Worm (Caenorhabditis elegans) whole organism, mixed stage, embryonic: ENCODE measurements around the gene clec-1.

Experiments
- M03D4.4 ChIP-seq: sonication (generic microtip); optimal IDR thresholded peaks from 2 replicates; lab custom pipeline; 2017; ENCODE audit warnings: mild to moderate bottlenecking, missing genetic modification characterization, missing compliant biosample characterization
- blmp-1 ChIP-seq: fragments of 150-350 bp; optimal IDR thresholded peaks from 2 replicates; lab custom pipeline; 2014; ENCODE audit warnings: missing biosample characterization, missing genetic modification characterization
- ceh-39 ChIP-seq: fragments of 150-350 bp; optimal IDR thresholded peaks from 2 replicates; lab custom pipeline; 2014; ENCODE audit warnings: missing biosample characterization, missing genetic modification characterization
- ceh-43 ChIP-seq: fragments of 200-800 bp; sonication (Bioruptor generic); optimal IDR thresholded peaks from 2 replicates; lab custom pipeline; 2018; ENCODE audit warnings: mild to moderate bottlenecking, missing genetic modification characterization, moderate library complexity, missing compliant biosample characterization
- ceh-83 ChIP-seq: fragments of 200-800 bp; sonication (Bioruptor generic); optimal IDR thresholded peaks from 2 replicates; lab custom pipeline; 2018; ENCODE audit warnings: mild to moderate bottlenecking, missing genetic modification characterization, missing compliant biosample characterization
- ces-1 ChIP-seq: fragments of 150-350 bp; optimal IDR thresholded peaks from 2 replicates; lab custom pipeline; 2014; ENCODE audit warnings: missing biosample characterization, missing genetic modification reagents, missing genetic modification characterization
- drap-1 ChIP-seq: fragments of 200-800 bp; sonication (Bioruptor generic); optimal IDR thresholded peaks from 3 replicates; lab custom pipeline; 2018; ENCODE audit warnings: mild to moderate bottlenecking, missing genetic modification characterization, missing compliant biosample characterization
- elt-1 ChIP-seq: sonication (generic microtip); optimal IDR thresholded peaks from 2 replicates; lab custom pipeline; 2017; ENCODE audit warnings: missing genetic modification characterization, mild to moderate bottlenecking, missing compliant biosample characterization, antibody characterized with exemption, moderate library complexity, borderline replicate concordance; ENCODE audit not compliant: insufficient read depth
- elt-3 ChIP-seq: fragments of 150-350 bp; optimal IDR thresholded peaks from 2 replicates; lab custom pipeline; 2014; ENCODE audit warnings: missing biosample characterization, missing genetic modification characterization
- flh-1 ChIP-seq: fragments of 200-800 bp; sonication (Bioruptor generic); optimal IDR thresholded peaks from 2 replicates; lab custom pipeline; 2018; ENCODE audit warnings: mild to moderate bottlenecking, missing genetic modification characterization, moderate library complexity, missing compliant biosample characterization
- ham-2 ChIP-seq: fragments of 200-800 bp; sonication (Bioruptor generic); optimal IDR thresholded peaks from 2 replicates; lab custom pipeline; 2018; ENCODE audit warnings: mild to moderate bottlenecking, missing genetic modification characterization, missing compliant biosample characterization
- lin-13 ChIP-seq: fragments of 150-350 bp; optimal IDR thresholded peaks from 2 replicates; lab custom pipeline; 2014; ENCODE audit warnings: missing biosample characterization, missing genetic modification characterization
- lin-32 ChIP-seq: fragments of 200-800 bp; sonication (Bioruptor generic); optimal IDR thresholded peaks from 2 replicates; lab custom pipeline; 2018; ENCODE audit warnings: mild to moderate bottlenecking, missing genetic modification characterization, missing compliant biosample characterization
- lsy-2 ChIP-seq: fragments of 150-350 bp; optimal IDR thresholded peaks from 2 replicates; lab custom pipeline; 2014; ENCODE audit warnings: missing biosample characterization, missing genetic modification characterization
- mab-5 ChIP-seq: fragments of 150-350 bp; optimal IDR thresholded peaks from 2 replicates; lab custom pipeline; 2014; ENCODE audit warnings: missing biosample characterization, missing genetic modification characterization
- mep-1 ChIP-seq: fragments of 150-350 bp; optimal IDR thresholded peaks from 2 replicates; lab custom pipeline; 2017; ENCODE audit warnings: missing biosample characterization, missing genetic modification reagents, missing genetic modification characterization, inconsistent platforms
- mls-2 ChIP-seq: sonication (generic microtip); optimal IDR thresholded peaks from 2 replicates; lab custom pipeline; 2016; ENCODE audit warnings: mild to moderate bottlenecking, missing genetic modification characterization, moderate library complexity, missing compliant biosample characterization
- nhr-12 ChIP-seq: fragments of 150-350 bp; optimal IDR thresholded peaks from 2 replicates; lab custom pipeline; 2014; ENCODE audit warnings: missing biosample characterization, missing genetic modification characterization
- nhr-237 ChIP-seq: fragments of 150-350 bp; optimal IDR thresholded peaks from 2 replicates; lab custom pipeline; 2014; ENCODE audit warnings: missing biosample characterization, missing genetic modification characterization
- nhr-28 ChIP-seq: fragments of 150-350 bp; optimal IDR thresholded peaks from 2 replicates; lab custom pipeline; 2014; ENCODE audit warnings: missing biosample characterization, missing genetic modification characterization
- nhr-76 ChIP-seq: sonication (generic microtip); optimal IDR thresholded peaks from 2 replicates; lab custom pipeline; 2017; ENCODE audit warnings: missing biosample characterization, missing genetic modification characterization
- pha-4 ChIP-seq: fragments of 150-350 bp; optimal IDR thresholded peaks from 2 replicates; lab custom pipeline; 2018; ENCODE audit warnings: missing biosample characterization, missing genetic modification reagents, missing genetic modification characterization
- sem-2 ChIP-seq: fragments of 200-800 bp; sonication (Bioruptor generic); optimal IDR thresholded peaks from 2 replicates; lab custom pipeline; 2018; ENCODE audit warnings: mild to moderate bottlenecking, missing genetic modification characterization, missing compliant biosample characterization
- snpc-4 ChIP-seq: fragments of 150-350 bp; optimal IDR thresholded peaks from 2 replicates; lab custom pipeline; 2014; ENCODE audit warnings: missing biosample characterization, missing genetic modification characterization
- sptf-1 ChIP-seq: sonication (generic microtip); optimal IDR thresholded peaks from 2 replicates; lab custom pipeline; 2017; ENCODE audit warnings: mild to moderate bottlenecking, missing genetic modification characterization, moderate library complexity, missing compliant biosample characterization
- tbx-8 ChIP-seq: fragments of 200-800 bp; sonication (Bioruptor generic); optimal IDR thresholded peaks from 2 replicates; lab custom pipeline; 2018; ENCODE audit warnings: mild to moderate bottlenecking, missing genetic modification characterization, moderate library complexity, missing compliant biosample characterization
- unc-120 ChIP-seq: sonication (generic microtip); optimal IDR thresholded peaks from 2 replicates; lab custom pipeline; 2017; ENCODE audit warnings: missing genetic modification characterization, missing compliant biosample characterization; ENCODE audit not compliant: poor library complexity, severe bottlenecking
- unc-39 ChIP-seq: fragments of 150-350 bp; optimal IDR thresholded peaks from 2 replicates; lab custom pipeline; 2014; ENCODE audit warnings: missing biosample characterization, missing genetic modification characterization
- unc-62 ChIP-seq: fragments of 150-350 bp; optimal IDR thresholded peaks from 2 replicates; lab custom pipeline; 2014; ENCODE audit warnings: missing biosample characterization, missing genetic modification reagents, missing genetic modification characterization
- zip-8 ChIP-seq: fragments of 150-350 bp; optimal IDR thresholded peaks from 2 replicates; lab custom pipeline; 2014; ENCODE audit warnings: missing biosample characterization, missing genetic modification characterization
- ztf-11 ChIP-seq: fragments of 150-350 bp; optimal IDR thresholded peaks from 2 replicates; lab custom pipeline; 2014; ENCODE audit warnings: missing biosample characterization, missing genetic modification characterization

Gene clec-1

ce11 chrV:5667337-5667736, 32.6 kb upstream of the clec-1 start:
- no peak for TF ChIP-seq mep-1 (tag; lab: Kevin White, UChicago)
- no peak for TF ChIP-seq ces-1 (GFP tag; lab: Kevin White, UChicago)
- TF ChIP-seq tbx-8 (GFP tag; lab: Kevin White, UChicago), result no peak
- no peak for TF ChIP-seq mab-5 (tag; lab: Kevin White, UChicago)
- no peak for TF ChIP-seq nhr-237 (tag; lab: Kevin White, UChicago)
- no peak for TF ChIP-seq nhr-76 (tag; lab: Kevin White, UChicago)
- no peak for TF ChIP-seq blmp-1 (tag; lab: Kevin White, UChicago)
- TF ChIP-seq elt-3 (tag; lab: Kevin White, UChicago), result no peak
- TF ChIP-seq lin-13 (tag; lab: Kevin White, UChicago), result no peak
- no peak for TF ChIP-seq zip-8 (tag; lab: Kevin White, UChicago)
- TF ChIP-seq M03D4.4 (tag; lab: Kevin White, UChicago), result no peak
- TF ChIP-seq unc-120 (tag; lab: Kevin White, UChicago), result no peak
- TF ChIP-seq lin-32 (GFP tag; lab: Kevin White, UChicago), result no peak

DNA sequence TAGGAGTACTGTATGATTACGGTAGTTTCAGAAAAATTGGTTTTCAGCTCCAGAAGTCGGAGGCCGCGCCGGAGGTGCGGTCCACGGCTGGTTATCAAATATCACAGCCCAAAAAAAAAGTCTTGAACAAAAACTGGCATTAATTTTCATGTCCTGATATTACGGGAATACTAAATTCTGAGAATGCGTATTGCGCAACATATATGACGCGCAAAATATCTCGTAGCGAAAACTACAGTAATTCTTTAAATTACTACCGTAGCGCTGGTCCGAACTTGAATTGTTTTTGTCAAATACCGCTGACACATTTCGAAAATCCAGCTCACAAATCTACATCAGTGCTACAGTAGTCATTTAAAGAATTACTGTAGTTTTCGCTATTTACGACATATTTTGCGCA, 31.0 kb upstream of the clec-1 start:
- TF ChIP-seq M03D4.4 (tag; lab: Kevin White, UChicago), result no peak
- TF ChIP-seq zip-8 (tag; lab: Kevin White, UChicago), result peak; percentile 74
- no peak for TF ChIP-seq nhr-28
- TF ChIP-seq elt-3 (tag; lab: Kevin White, UChicago), result no peak
- no peak for TF ChIP-seq nhr-237 (tag; lab: Kevin White, UChicago)
- TF ChIP-seq ztf-11 (tag; lab: Kevin White, UChicago), result no peak
- no peak for TF ChIP-seq lsy-2
- TF ChIP-seq nhr-76 (tag; lab: Kevin White, UChicago), result no peak
- TF ChIP-seq flh-1 (GFP tag; lab: Kevin White, UChicago), result no peak

DNA sequence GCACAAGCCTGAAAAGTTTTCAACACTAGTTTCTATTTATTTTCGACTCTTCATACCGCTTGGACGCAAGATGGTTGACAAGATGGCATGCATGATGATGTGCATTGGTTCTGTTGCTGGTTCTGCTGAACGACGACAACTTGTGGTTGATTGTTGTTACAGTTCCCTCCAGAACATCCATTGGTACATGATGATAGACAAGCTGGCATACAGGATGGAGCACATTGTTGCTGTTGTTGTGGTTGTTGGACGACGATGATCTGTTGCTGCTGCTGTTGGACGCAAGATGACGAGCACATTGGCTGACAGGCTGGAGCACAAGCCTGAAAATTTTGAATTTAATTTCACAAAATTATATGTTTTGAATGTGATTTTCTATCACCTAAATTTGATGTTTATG, 27.7 kb upstream of the clec-1 start:
- TF ChIP-seq snpc-4 (no peak), unc-62 (GFP tag; lab: Kevin White, UChicago) (no peak)

ce11 chrV:5676011-5676410, 23.9 kb upstream of the clec-1 start, which contains the start of gene pqn-13:
pqn-13 (minus strand) TSS chrV:5676111.
- no peak for TF ChIP-seq lin-32 (GFP tag; lab: Kevin White, UChicago)
- TF ChIP-seq mab-5 (tag; lab: Kevin White, UChicago), result no peak
- TF ChIP-seq mls-2 (tag; lab: Kevin White, UChicago), result no peak
- TF ChIP-seq unc-62 (GFP tag; lab: Kevin White, UChicago), result no peak
- TF ChIP-seq ceh-43 (GFP tag; lab: Kevin White, UChicago), result no peak
- TF ChIP-seq snpc-4, result no peak
- TF ChIP-seq flh-1 (GFP tag; lab: Kevin White, UChicago), result no peak
- no peak for TF ChIP-seq drap-1 (GFP tag; lab: Kevin White, UChicago)
- TF ChIP-seq unc-39, result no peak
- no peak for TF ChIP-seq nhr-76 (tag; lab: Kevin White, UChicago)
- no peak for TF ChIP-seq ceh-39 (tag; lab: Kevin White, UChicago)
- no peak for TF ChIP-seq elt-1 (tag; lab: Kevin White, UChicago)
- no peak for TF ChIP-seq pha-4 (tag; lab: Kevin White, UChicago)
- no peak for TF ChIP-seq M03D4.4 (tag; lab: Kevin White, UChicago)
- TF ChIP-seq nhr-12, result no peak

DNA sequence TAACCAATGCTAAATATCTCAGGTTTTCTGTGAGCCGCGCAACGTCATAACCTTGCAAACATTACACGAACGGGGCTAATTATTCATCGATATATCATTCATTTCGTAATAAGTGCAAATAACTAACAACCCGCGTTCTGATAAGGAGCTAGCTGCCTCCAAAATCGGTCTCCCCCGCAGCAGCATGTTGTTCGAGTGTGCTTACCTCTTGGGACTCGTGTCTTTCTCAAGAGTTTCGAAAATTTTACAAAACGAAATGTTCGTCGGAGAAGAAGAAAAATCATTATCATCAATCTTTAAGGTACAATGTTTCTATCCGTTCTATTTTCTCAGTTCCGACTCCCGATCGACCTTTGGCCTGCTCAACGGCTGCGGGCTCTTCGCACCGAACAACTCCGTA, 22.0 kb upstream of the clec-1 start:
- TF ChIP-seq lin-32 (GFP tag; lab: Kevin White, UChicago) (no peak), unc-120 (tag; lab: Kevin White, UChicago) (no peak), snpc-4 (no peak), elt-3 (tag; lab: Kevin White, UChicago) (no peak), mls-2 (tag; lab: Kevin White, UChicago) (no peak)
- TF ChIP-seq, all 35 proteins: peak for 0

ce11 chrV:5682530-5682929, 17.4 kb upstream of the clec-1 start, which contains the start of gene prp-39:
prp-39 (minus strand) TSS chrV:5682630.
- TF ChIP-seq unc-39 (no peak), M03D4.4 (tag; lab: Kevin White, UChicago) (no peak), ceh-83 (GFP tag; lab: Kevin White, UChicago) (no peak), mab-5 (tag; lab: Kevin White, UChicago) (no peak), zip-8 (tag; lab: Kevin White, UChicago) (no peak), ham-2 (GFP tag; lab: Kevin White, UChicago) (no peak), sptf-1 (no peak), ceh-39 (tag; lab: Kevin White, UChicago) (no peak), lin-13 (tag; lab: Kevin White, UChicago) (no peak), tbx-8 (GFP tag; lab: Kevin White, UChicago) (no peak), elt-1 (tag; lab: Kevin White, UChicago) (no peak), snpc-4 (no peak), pha-4 (tag; lab: Kevin White, UChicago) (no peak), lin-32 (GFP tag; lab: Kevin White, UChicago) (no peak), flh-1 (GFP tag; lab: Kevin White, UChicago) (no peak), sem-2 (no peak), blmp-1 (tag; lab: Kevin White, UChicago) (no peak)
